Worm (Caenorhabditis elegans): Measurements from ENCODE around the gene cpg-18.

The cpg-18 gene

ce11 chrIV:5731597-5731996, 3.2 kb upstream of the cpg-18 start, which contains the start of gene H35B03.2 (continued):
- TF ChIP-seq nhr-25 (tag; optimal IDR thresholded peaks at IDR 0.05) (peak; percentile 18), elt-2 (tag; optimal IDR thresholded peaks at IDR 0.05) (peak; percentile 3), nhr-76 (tag; optimal IDR thresholded peaks at IDR 0.05) (no peak), nhr-67 (tag; optimal IDR thresholded peaks at IDR 0.05) (no peak), nhr-11 (tag; optimal IDR thresholded peaks at IDR 0.05) (no peak), aly-2 (tag; optimal IDR thresholded peaks at IDR 0.05) (no peak), ceh-16 (tag; optimal IDR thresholded peaks at IDR 0.05) (no peak), ceh-82 (tag; optimal IDR thresholded peaks at IDR 0.05) (no peak)

ce11 chrIV:5741045-5741444, 6.2 kb downstream of the cpg-18 start, which contains the start of gene chil-11:
TSS of gene chil-11 (plus strand) at chrIV:5741345.
- TF ChIP-seq nhr-43 (tag; optimal IDR thresholded peaks at IDR 0.05; ENCODE audit: poor library complexity, severe bottlenecking), result no peak
- no peak for TF ChIP-seq tbx-2 (tag; optimal IDR thresholded peaks at IDR 0.05)
- TF ChIP-seq nhr-28 (tag; optimal IDR thresholded peaks at IDR 0.05), result no peak
- TF ChIP-seq elt-2 (tag; optimal IDR thresholded peaks at IDR 0.05), result no peak
- no peak for TF ChIP-seq nhr-12 (tag; optimal IDR thresholded peaks at IDR 0.05)
- TF ChIP-seq nhr-11 (tag; optimal IDR thresholded peaks at IDR 0.05), result no peak
- no peak for TF ChIP-seq pha-4 (tag; optimal IDR thresholded peaks at IDR 0.05)
- no peak for TF ChIP-seq pqm-1 (tag; optimal IDR thresholded peaks at IDR 0.05)
- no peak for TF ChIP-seq fkh-10 (GFP tag; optimal IDR thresholded peaks at IDR 0.05)
- no peak for TF ChIP-seq aly-2 (tag; optimal IDR thresholded peaks at IDR 0.05)
- no peak for TF ChIP-seq mml-1 (tag; optimal IDR thresholded peaks at IDR 0.05)
- TF ChIP-seq ztf-11 (tag; optimal IDR thresholded peaks at IDR 0.05), result no peak

ce11 chrIV:5744114-5744513, 9.3 kb downstream of the cpg-18 start, which contains the start of gene C45E5.1:
TSS of gene C45E5.1 (plus strand) at chrIV:5744403.
- TF ChIP-seq nhr-23 (tag; optimal IDR thresholded peaks at IDR 0.05) (no peak), nhr-12 (tag; optimal IDR thresholded peaks at IDR 0.05) (no peak), nfya-1 (tag; optimal IDR thresholded peaks at IDR 0.05; ENCODE audit: insufficient read depth) (no peak), nhr-11 (tag; optimal IDR thresholded peaks at IDR 0.05) (no peak), elt-3 (tag; optimal IDR thresholded peaks at IDR 0.05) (no peak), pqm-1 (tag; optimal IDR thresholded peaks at IDR 0.05) (peak; percentile 47), nhr-76 (tag; optimal IDR thresholded peaks at IDR 0.05) (no peak), ZK546.5 (tag; optimal IDR thresholded peaks at IDR 0.05) (no peak), elt-2 (tag; optimal IDR thresholded peaks at IDR 0.05) (peak; percentile 49)

ce11 chrIV:5749874-5750273, 15.1 kb downstream of the cpg-18 start:
- peak; percentile 36 for TF ChIP-seq nhr-23 (tag; optimal IDR thresholded peaks at IDR 0.05)
- peak in 1 of 3 experiments; percentile 12 for TF ChIP-seq elt-3 (tag; optimal IDR thresholded peaks at IDR 0.05)
- TF ChIP-seq nhr-12 (tag; optimal IDR thresholded peaks at IDR 0.05), result no peak
- no peak for TF ChIP-seq eor-1 (tag; optimal IDR thresholded peaks at IDR 0.05)
- no peak for TF ChIP-seq fos-1 (tag; optimal IDR thresholded peaks at IDR 0.05)
- peak; percentile 41 for TF ChIP-seq elt-2 (tag; optimal IDR thresholded peaks at IDR 0.05)
- TF ChIP-seq elt-1 (tag; optimal IDR thresholded peaks at IDR 0.05), result peak; percentile 51
- no peak for TF ChIP-seq nhr-28 (tag; optimal IDR thresholded peaks at IDR 0.05)
- peak; percentile 22 for TF ChIP-seq nfya-1 (tag; optimal IDR thresholded peaks at IDR 0.05; ENCODE audit: insufficient read depth)
- TF ChIP-seq zag-1 (tag; optimal IDR thresholded peaks at IDR 0.05), result no peak
- peak; percentile 25 for TF ChIP-seq nhr-43 (tag; optimal IDR thresholded peaks at IDR 0.05; ENCODE audit: poor library complexity, severe bottlenecking)
- TF ChIP-seq ceh-28 (tag; optimal IDR thresholded peaks at IDR 0.05), result peak; percentile 51
- no peak for TF ChIP-seq fkh-10 (GFP tag; optimal IDR thresholded peaks at IDR 0.05)
- TF ChIP-seq egl-5 (tag; optimal IDR thresholded peaks at IDR 0.05), result no peak
- TF ChIP-seq lin-15B (tag; optimal IDR thresholded peaks at IDR 0.05), result no peak
- peak; percentile 29 for TF ChIP-seq nhr-25 (tag; optimal IDR thresholded peaks at IDR 0.05)

ce11 chrIV:5751997-5752396, 17.2 kb downstream of the cpg-18 start:
- TF ChIP-seq ZK546.5 (tag; optimal IDR thresholded peaks at IDR 0.05), result no peak
- TF ChIP-seq nfya-1 (tag; optimal IDR thresholded peaks at IDR 0.05; ENCODE audit: insufficient read depth), result peak; percentile 94

- TF ChIP-seq nhr-28 (tag; optimal IDR thresholded peaks at IDR 0.05) (no peak), nfya-1 (tag; optimal IDR thresholded peaks at IDR 0.05; ENCODE audit: insufficient read depth) (no peak), nhr-237 (tag; optimal IDR thresholded peaks at IDR 0.05) (no peak), R02D3.7 (tag; optimal IDR thresholded peaks at IDR 0.05) (no peak), eor-1 (tag; optimal IDR thresholded peaks at IDR 0.05) (no peak), unc-39 (tag; optimal IDR thresholded peaks at IDR 0.05) (no peak), lin-39 (tag; optimal IDR thresholded peaks at IDR 0.05) (no peak), jun-1 (tag; optimal IDR thresholded peaks at IDR 0.05) (no peak)
Measured at ce11 chrIV:5752704-5753103, 17.9 kb downstream of the cpg-18 start.

Data from whole organism, L3 larva.